Worm (Caenorhabditis elegans) whole organism, early embryonic: ENCODE results near the gene F01F1.11.

Experiments
- B0310.2 ChIP-seq: sonication (generic microtip); optimal IDR thresholded peaks from 2 replicates; lab custom pipeline; 2016; ENCODE audit warnings: mild to moderate bottlenecking, missing genetic modification characterization, missing compliant biosample characterization
- F13C5.2 ChIP-seq: sonication (generic microtip); optimal IDR thresholded peaks from 2 replicates; lab custom pipeline; 2017; ENCODE audit warnings: mild to moderate bottlenecking, missing genetic modification characterization, inconsistent platforms, missing compliant biosample characterization
- aly-1 ChIP-seq: sonication (generic microtip); optimal IDR thresholded peaks from 2 replicates; lab custom pipeline; 2016; ENCODE audit warnings: missing genetic modification characterization, missing compliant biosample characterization
- ama-1 ChIP-seq: fragments of 150-350 bp; optimal IDR thresholded peaks from 2 replicates; lab custom pipeline; 2014
- ceh-13 ChIP-seq: fragments of 200-800 bp; sonication (Bioruptor generic); optimal IDR thresholded peaks from 2 replicates; lab custom pipeline; 2018; ENCODE audit warnings: mild to moderate bottlenecking, missing genetic modification characterization, missing compliant biosample characterization
- ceh-36 ChIP-seq: sonication (generic microtip); optimal IDR thresholded peaks from 2 replicates; lab custom pipeline; 2016; ENCODE audit warnings: missing genetic modification characterization, inconsistent platforms, missing compliant biosample characterization
- ets-7 ChIP-seq: sonication (generic microtip); optimal IDR thresholded peaks from 2 replicates; lab custom pipeline; 2016; ENCODE audit warnings: missing genotype, missing genetic modification characterization, missing compliant biosample characterization
- flt-1 ChIP-seq: fragments of 200-800 bp; sonication (Bioruptor generic); IDR thresholded peaks from 2 replicates; pipeline ENCODE4 v1.3.6; 2022; ENCODE audit warnings: missing genetic modification characterization, missing compliant biosample characterization
- hmbx-1 ChIP-seq: sonication (generic microtip); optimal IDR thresholded peaks from 2 replicates; lab custom pipeline; 2016; ENCODE audit warnings: mild to moderate bottlenecking, missing genetic modification characterization, missing compliant biosample characterization
- hmg-4 ChIP-seq: fragments of 200-800 bp; sonication (Bioruptor generic); optimal IDR thresholded peaks from 2 replicates; lab custom pipeline; 2018; ENCODE audit warnings: mild to moderate bottlenecking, missing genetic modification characterization, missing compliant biosample characterization
- hnd-1 ChIP-seq: sonication (generic microtip); optimal IDR thresholded peaks from 2 replicates; lab custom pipeline; 2016; ENCODE audit warnings: missing genetic modification characterization, missing compliant biosample characterization
- pes-1 ChIP-seq: fragments of 200-800 bp; sonication (Bioruptor generic); IDR thresholded peaks from 2 replicates; pipeline ENCODE4 v1.3.6; 2022; ENCODE audit warnings: missing genetic modification reagents, missing genetic modification characterization, missing compliant biosample characterization
- scrt-1 ChIP-seq: fragments of 200-800 bp; sonication (Bioruptor generic); IDR thresholded peaks from 2 replicates; pipeline ENCODE4 v1.3.6; 2022; ENCODE audit warnings: missing genetic modification characterization, missing compliant biosample characterization
- sea-1 ChIP-seq: fragments of 200-800 bp; sonication (Bioruptor generic); conservative IDR thresholded peaks from 2 replicates; pipeline ENCODE4 v1.3.6; 2022; ENCODE audit warnings: missing genetic modification characterization, missing compliant biosample characterization
- tbx-11 ChIP-seq: fragments of 200-800 bp; sonication (Bioruptor generic); IDR thresholded peaks from 2 replicates; pipeline ENCODE4 v1.3.6; 2022; ENCODE audit warnings: missing genetic modification characterization, missing compliant biosample characterization
- tbx-37 ChIP-seq: fragments of 200-800 bp; sonication (Bioruptor generic); conservative IDR thresholded peaks from 2 replicates; pipeline ENCODE4 v1.3.6; 2022; ENCODE audit warnings: missing genetic modification reagents, missing genetic modification characterization, missing compliant biosample characterization
- tra-4 ChIP-seq: sonication (generic microtip); optimal IDR thresholded peaks from 2 replicates; lab custom pipeline; 2017; ENCODE audit warnings: missing genetic modification characterization, missing compliant biosample characterization

Gene F01F1.11

DNA sequence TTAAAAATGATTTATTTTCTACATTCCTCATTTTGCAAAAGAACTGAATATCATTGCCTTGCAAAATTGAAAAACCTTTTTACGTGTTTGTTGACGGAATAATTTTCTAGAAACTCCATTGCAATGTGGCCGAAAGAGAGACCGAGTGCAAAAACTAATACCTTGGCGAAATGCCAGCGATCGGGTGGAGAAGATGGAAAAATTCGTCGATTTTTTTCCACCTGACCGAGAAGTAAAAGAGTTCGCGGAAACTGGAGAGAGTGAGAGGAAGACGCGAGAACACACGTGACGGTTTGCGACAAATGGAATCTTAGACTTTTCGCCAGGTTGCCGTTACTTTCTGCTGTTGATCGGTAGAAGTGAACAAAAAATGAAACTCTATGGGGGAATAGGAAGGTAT is 30.0 kb downstream of the F01F1.11 start:
- no peak for TF ChIP-seq hnd-1 (tag; lab: Kevin White, UChicago)
- TF ChIP-seq aly-1, result no peak
- no peak for TF ChIP-seq hmg-4 (GFP tag; lab: Kevin White, UChicago)
- no peak for TF ChIP-seq hmbx-1 (tag; lab: Kevin White, UChicago)
- no peak for TF ChIP-seq pes-1 (GFP tag; lab: Robert Waterston, UW)
- no peak for TF ChIP-seq tbx-37 (GFP tag; lab: Robert Waterston, UW)
- TF ChIP-seq sea-1 (GFP tag; lab: Robert Waterston, UW), result no peak
- TF ChIP-seq ets-7 (tag; lab: Kevin White, UChicago), result no peak

DNA sequence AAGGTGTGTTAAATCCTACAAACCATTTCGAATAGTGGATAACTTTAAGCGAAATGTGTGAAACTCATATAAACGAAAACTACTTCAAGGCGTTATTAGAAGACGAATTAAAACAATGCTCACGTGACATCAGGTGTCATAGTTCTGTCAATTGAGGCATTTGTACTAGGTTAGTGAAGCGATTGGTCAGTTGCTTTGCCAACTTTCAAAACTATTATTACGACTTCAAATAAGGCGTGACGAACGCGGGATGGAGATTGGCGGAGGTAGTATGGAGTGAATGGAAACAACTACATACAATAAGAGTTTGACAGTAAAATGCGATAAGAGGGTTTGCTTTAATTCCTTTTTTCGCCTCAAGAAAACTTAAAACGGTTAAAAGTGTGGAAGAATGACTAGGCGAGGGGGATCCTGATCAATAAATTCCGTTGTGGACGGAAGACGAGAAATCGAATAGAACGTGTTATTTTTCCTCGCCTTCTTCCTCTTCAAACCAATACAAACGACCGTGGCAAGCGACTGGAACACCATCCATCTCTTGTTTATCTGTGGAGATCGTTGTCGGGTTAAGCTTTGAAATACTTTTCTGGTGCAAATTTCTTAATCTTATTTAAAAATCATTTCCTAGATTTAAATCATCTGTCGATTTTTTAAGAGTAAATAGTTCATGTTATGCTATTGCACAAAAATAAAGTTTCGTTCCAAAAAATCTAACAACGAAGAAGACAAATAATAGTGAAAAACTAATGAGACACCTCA is 30.7 kb downstream of the F01F1.11 start:
- no peak for TF ChIP-seq ets-7 (tag; lab: Kevin White, UChicago)
- TF ChIP-seq hnd-1 (tag; lab: Kevin White, UChicago), result no peak
- TF ChIP-seq F13C5.2, result no peak
- no peak for TF ChIP-seq aly-1
- TF ChIP-seq flt-1 (GFP tag; lab: Robert Waterston, UW), result no peak
- TF ChIP-seq ama-1, result no peak
- no peak for TF ChIP-seq tra-4 (tag; lab: Kevin White, UChicago)
- no peak for TF ChIP-seq B0310.2 (tag; lab: Kevin White, UChicago)
- no peak for TF ChIP-seq sea-1 (GFP tag; lab: Robert Waterston, UW)
- TF ChIP-seq ceh-13 (GFP tag; lab: Kevin White, UChicago), result no peak
- TF ChIP-seq tbx-11 (GFP tag; lab: Robert Waterston, UW), result no peak
- TF ChIP-seq pes-1 (GFP tag; lab: Robert Waterston, UW), result no peak
- no peak for TF ChIP-seq ceh-36 (tag; lab: Kevin White, UChicago)
- TF ChIP-seq tbx-37 (GFP tag; lab: Robert Waterston, UW), result no peak

DNA sequence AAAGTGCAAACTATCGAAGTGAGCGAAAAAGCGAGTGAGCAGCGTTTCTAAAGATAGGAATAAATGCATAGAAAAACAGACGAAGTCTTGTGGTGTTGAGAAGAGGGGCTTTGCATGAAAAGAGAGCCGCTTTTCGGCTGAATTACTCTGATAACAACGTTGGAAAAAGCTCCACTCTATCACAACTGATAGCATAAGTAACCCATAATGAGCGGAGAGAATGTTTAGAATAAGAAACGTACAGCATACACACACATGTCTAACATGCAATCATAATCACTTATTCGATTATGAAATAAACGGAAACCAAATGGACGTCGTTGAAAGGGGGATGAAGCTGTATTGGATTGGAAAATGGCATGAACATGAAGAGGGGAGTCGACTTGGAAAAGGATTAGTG is 31.4 kb downstream of the F01F1.11 start:
- TF ChIP-seq tra-4 (tag; lab: Kevin White, UChicago) (no peak), ets-7 (tag; lab: Kevin White, UChicago) (no peak), hmbx-1 (tag; lab: Kevin White, UChicago) (no peak), F13C5.2 (no peak), hmg-4 (GFP tag; lab: Kevin White, UChicago) (no peak), tbx-37 (GFP tag; lab: Robert Waterston, UW) (no peak), scrt-1 (no peak), hnd-1 (tag; lab: Kevin White, UChicago) (no peak)

DNA sequence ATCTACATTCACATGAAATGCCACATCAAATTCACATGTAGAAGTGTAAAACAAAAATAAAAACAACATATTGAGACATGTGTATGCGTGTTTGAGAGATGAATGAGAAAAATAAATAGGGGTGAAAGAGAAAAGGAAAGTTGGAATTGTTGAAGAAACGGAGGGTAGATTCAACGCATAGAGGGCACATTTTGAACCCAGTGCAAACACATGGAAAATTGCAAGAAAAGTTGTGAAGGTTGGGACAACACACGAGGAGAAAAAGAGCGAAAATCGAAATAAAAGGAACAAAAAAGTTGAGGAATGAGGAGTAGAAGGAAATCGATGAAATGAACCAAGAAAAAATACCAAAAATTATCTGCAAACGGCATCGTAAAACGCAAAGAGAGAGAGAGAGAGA is 32.1 kb downstream of the F01F1.11 start:
- TF ChIP-seq hmg-4 (GFP tag; lab: Kevin White, UChicago) (no peak), F13C5.2 (no peak)

DNA sequence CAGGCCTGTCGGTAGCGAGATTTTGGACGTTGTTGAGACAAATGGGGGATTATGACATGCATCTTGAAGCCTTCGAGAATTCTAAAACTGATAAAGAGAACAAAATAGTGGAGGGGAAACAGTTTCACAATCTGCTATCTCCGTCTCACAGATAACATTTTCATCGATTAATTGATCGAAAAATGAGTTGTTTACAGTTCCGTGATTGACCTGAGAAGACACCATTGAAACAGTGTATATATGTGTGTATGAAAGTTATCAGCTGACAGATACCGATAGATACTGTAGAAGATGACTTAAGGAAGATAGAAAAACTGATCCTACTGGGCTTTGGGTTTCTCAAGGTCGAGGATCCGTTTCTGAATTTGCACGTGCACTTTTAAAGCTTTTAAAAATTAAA is 32.5 kb downstream of the F01F1.11 start:
- TF ChIP-seq hnd-1 (tag; lab: Kevin White, UChicago) (no peak), pes-1 (GFP tag; lab: Robert Waterston, UW) (no peak), scrt-1 (no peak), ama-1 (no peak), F13C5.2 (no peak), ets-7 (tag; lab: Kevin White, UChicago) (no peak), hmbx-1 (tag; lab: Kevin White, UChicago) (no peak), tbx-11 (GFP tag; lab: Robert Waterston, UW) (no peak), tbx-37 (GFP tag; lab: Robert Waterston, UW) (no peak)

DNA sequence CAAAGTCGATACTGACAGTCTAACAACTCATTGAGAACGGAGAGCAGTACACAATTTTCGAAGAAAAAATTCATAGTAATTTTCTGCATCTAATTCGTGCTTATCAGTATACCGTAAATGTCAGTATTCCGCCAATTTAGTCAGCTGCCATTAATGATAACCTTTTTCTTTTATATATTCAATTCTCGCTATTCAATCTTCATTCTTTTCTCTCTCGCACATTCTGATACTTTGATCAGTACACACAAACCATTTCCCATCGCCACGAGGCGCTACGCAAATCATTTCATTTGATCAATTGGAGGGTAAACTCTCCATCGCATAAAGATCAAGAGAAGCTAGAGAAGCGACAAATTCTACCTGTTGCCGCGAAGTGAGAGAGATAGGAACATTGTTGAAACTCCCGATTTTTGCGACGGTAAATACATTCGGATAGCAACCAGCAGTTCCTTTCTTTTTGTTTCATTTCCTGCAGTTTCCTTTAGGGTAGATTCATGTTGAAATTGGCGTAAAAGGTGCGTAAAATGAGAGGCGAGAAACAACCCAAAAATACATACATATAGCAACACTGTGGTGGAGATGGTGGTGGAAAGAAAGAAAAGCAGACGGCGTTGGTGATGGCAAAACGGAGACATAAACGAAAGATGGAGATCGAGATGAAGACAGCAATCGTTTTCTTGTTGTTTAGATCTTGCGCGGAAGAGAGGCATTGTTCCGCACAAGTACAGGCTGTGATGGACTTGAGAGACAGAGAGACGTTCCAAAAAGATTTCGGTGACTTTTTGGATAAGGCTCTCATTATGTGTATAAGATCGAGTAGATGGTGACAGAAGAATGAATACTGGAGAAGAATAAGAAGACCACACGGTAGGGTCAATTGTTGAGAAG is 33.3 kb downstream of the F01F1.11 start:
- TF ChIP-seq ceh-36 (tag; lab: Kevin White, UChicago) (no peak), F13C5.2 (no peak), ets-7 (tag; lab: Kevin White, UChicago) (no peak), hmg-4 (GFP tag; lab: Kevin White, UChicago) (no peak), pes-1 (GFP tag; lab: Robert Waterston, UW) (no peak), scrt-1 (no peak), flt-1 (GFP tag; lab: Robert Waterston, UW) (no peak)

DNA sequence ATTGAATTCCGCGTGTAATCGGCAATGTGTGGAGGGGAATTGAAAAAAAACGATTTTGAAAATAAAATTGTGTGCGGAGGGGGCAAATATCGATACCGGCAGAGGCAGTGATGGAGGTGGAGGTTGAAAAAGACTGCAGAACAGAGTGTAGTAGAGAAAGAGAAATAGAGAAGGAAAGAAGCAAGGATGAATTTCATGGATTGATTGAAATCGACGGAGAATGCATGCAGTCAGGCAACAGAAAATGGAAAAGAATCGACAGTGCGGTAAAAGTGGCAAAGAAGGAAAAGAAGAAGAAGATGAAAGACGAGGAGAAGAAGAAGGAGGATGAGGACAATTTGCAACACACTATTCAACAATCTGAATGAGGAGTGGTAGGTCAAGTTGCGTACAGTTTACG is 34.9 kb downstream of the F01F1.11 start, which contains the start of gene W04D12.1:
TSS of gene W04D12.1 (plus strand) at position 111 of the 400 bp plus-strand sequence.
- TF ChIP-seq flt-1 (GFP tag; lab: Robert Waterston, UW) (no peak), scrt-1 (no peak), tra-4 (tag; lab: Kevin White, UChicago) (no peak), tbx-11 (GFP tag; lab: Robert Waterston, UW) (no peak), sea-1 (GFP tag; lab: Robert Waterston, UW) (no peak), hmbx-1 (tag; lab: Kevin White, UChicago) (no peak), ceh-36 (tag; lab: Kevin White, UChicago) (no peak), aly-1 (no peak), ama-1 (no peak), hnd-1 (tag; lab: Kevin White, UChicago) (no peak), F13C5.2 (no peak), ceh-13 (GFP tag; lab: Kevin White, UChicago) (no peak), hmg-4 (GFP tag; lab: Kevin White, UChicago) (no peak), tbx-37 (GFP tag; lab: Robert Waterston, UW) (no peak), pes-1 (GFP tag; lab: Robert Waterston, UW) (no peak), ets-7 (tag; lab: Kevin White, UChicago) (no peak), B0310.2 (tag; lab: Kevin White, UChicago) (no peak)
